Fruit fly (Drosophila melanogaster) whole organism, embryonic: ENCODE data around the gene Snr1.

Experiments used
- ATbp ChIP-seq: fragments of 200-800 bp; sonication (Bioruptor generic); optimal IDR thresholded peaks from 2 replicates; lab custom pipeline; 2017; ENCODE audit warnings: missing biosample characterization, mild to moderate bottlenecking, missing genetic modification characterization, missing genetic modification reagents
- Atf-2 ChIP-seq: fragments of 200-800 bp; sonication (Bioruptor generic); optimal IDR thresholded peaks from 2 replicates; lab custom pipeline; 2016; ENCODE audit warnings: missing biosample characterization, missing genetic modification characterization
- CG1024 ChIP-seq: fragments of 200-800 bp; sonication (Bioruptor generic); IDR thresholded peaks from 2 replicates; pipeline ENCODE4 v1.3.6; 2022; ENCODE audit warnings: missing biosample characterization, missing genetic modification characterization
- CG10654 ChIP-seq: fragments of 200-800 bp; sonication (Bioruptor generic); optimal IDR thresholded peaks from 2 replicates; lab custom pipeline; 2016; ENCODE audit warnings: missing biosample characterization, missing genetic modification characterization
- CG11093 ChIP-seq: fragments of 200-800 bp; sonication (Bioruptor generic); IDR thresholded peaks from 3 replicates; pipeline ENCODE4 v1.3.6; 2022; ENCODE audit warnings: missing biosample characterization, missing genetic modification characterization
- CG11247 ChIP-seq: fragments of 200-800 bp; sonication (Bioruptor generic); IDR thresholded peaks from 2 replicates; pipeline ENCODE4 v1.3.6; 2022; ENCODE audit warnings: missing biosample characterization, missing genetic modification characterization
- CG12071 ChIP-seq: fragments of 200-800 bp; sonication (Bioruptor generic); optimal IDR thresholded peaks from 3 replicates; lab custom pipeline; 2018; ENCODE audit warnings: missing biosample characterization, mild to moderate bottlenecking, missing genetic modification characterization
- CG14050 ChIP-seq: fragments of 200-800 bp; sonication (Bioruptor generic); IDR thresholded peaks from 3 replicates; pipeline ENCODE4 v1.3.6; 2022; ENCODE audit warnings: missing biosample characterization, missing genetic modification characterization
- CG14667 ChIP-seq: fragments of 200-800 bp; sonication (Bioruptor generic); IDR thresholded peaks from 2 replicates; pipeline ENCODE4 v1.3.6; 2022; ENCODE audit warnings: missing biosample characterization, missing genetic modification characterization
- CG15514 ChIP-seq: fragments of 200-800 bp; sonication (Bioruptor generic); optimal IDR thresholded peaks from 3 replicates; lab custom pipeline; 2017; ENCODE audit warnings: missing biosample characterization, missing genetic modification characterization, mild to moderate bottlenecking, moderate library complexity, missing genetic modification reagents
- CG1647 ChIP-seq: fragments of 200-800 bp; sonication (Bioruptor generic); optimal IDR thresholded peaks from 3 replicates; lab custom pipeline; 2016; ENCODE audit warnings: missing biosample characterization, missing genetic modification characterization
- CG17359 ChIP-seq: fragments of 200-800 bp; sonication (Bioruptor generic); optimal IDR thresholded peaks from 3 replicates; lab custom pipeline; 2018; ENCODE audit warnings: missing biosample characterization, mild to moderate bottlenecking, missing genetic modification characterization, moderate library complexity
- CG2129 ChIP-seq: fragments of 200-800 bp; sonication (Bioruptor generic); IDR thresholded peaks from 2 replicates; pipeline ENCODE4 v1.3.6; 2022; ENCODE audit warnings: missing biosample characterization, missing genetic modification characterization; ENCODE audit not compliant: partially characterized antibody
- CG3838 ChIP-seq: fragments of 200-800 bp; sonication (Bioruptor generic); optimal IDR thresholded peaks from 3 replicates; lab custom pipeline; 2016; ENCODE audit warnings: missing biosample characterization, missing genetic modification characterization
- CG4424 ChIP-seq: fragments of 200-800 bp; sonication (Bioruptor generic); optimal IDR thresholded peaks from 3 replicates; lab custom pipeline; 2016; ENCODE audit warnings: missing biosample characterization, missing genetic modification characterization
- CG4820 ChIP-seq: fragments of 200-800 bp; sonication (Bioruptor generic); optimal IDR thresholded peaks from 3 replicates; lab custom pipeline; 2016; ENCODE audit warnings: missing biosample characterization, missing genetic modification characterization
- CG7372 ChIP-seq: fragments of 200-800 bp; sonication (Bioruptor generic); IDR thresholded peaks from 2 replicates; pipeline ENCODE4 v1.3.6; 2022; ENCODE audit warnings: missing biosample characterization, missing genetic modification characterization
- CG8290 ChIP-seq, 3 experiments: fragments of 200-800 bp; sonication (Bioruptor generic); optimal IDR thresholded peaks; 2 replicates each; lab custom pipeline; 2016 to 2019; ENCODE audit warnings: missing biosample characterization in 3 of 3, missing genetic modification characterization in 3 of 3, mild to moderate bottlenecking in 2 of 3, moderate library complexity in 1 of 3
- CG9437 ChIP-seq: fragments of 200-800 bp; sonication (Bioruptor generic); optimal IDR thresholded peaks from 2 replicates; lab custom pipeline; 2018; ENCODE audit warnings: missing biosample characterization, mild to moderate bottlenecking, missing genetic modification characterization
- CG9609 ChIP-seq: fragments of 200-800 bp; sonication (Bioruptor generic); optimal IDR thresholded peaks from 3 replicates; lab custom pipeline; 2016; ENCODE audit warnings: missing biosample characterization, missing genetic modification characterization
- CG9932 ChIP-seq: fragments of 200-800 bp; sonication (Bioruptor generic); IDR thresholded peaks from 2 replicates; pipeline ENCODE4 v1.3.6; 2022; ENCODE audit warnings: missing biosample characterization, missing genetic modification characterization
- CHES-1-like ChIP-seq: fragments of 200-800 bp; sonication (Bioruptor generic); optimal IDR thresholded peaks from 2 replicates; lab custom pipeline; 2016; ENCODE audit warnings: missing biosample characterization, missing genetic modification characterization
- D ChIP-seq, 2 experiments: fragments of 200-800 bp in 1 of 2; fragments of >200 bp in 1 of 2; sonication (Bioruptor generic) in 1 of 2; optimal IDR thresholded peaks; 2 replicates in 1 of 2; 3 replicates in 1 of 2; lab custom pipeline; 2017; ENCODE audit warnings: mild to moderate bottlenecking in 1 of 2, missing biosample characterization in 1 of 2, missing genetic modification characterization in 1 of 2, missing genetic modification reagents in 1 of 2
- Dll ChIP-seq: fragments of 200-800 bp; sonication (Bioruptor generic); IDR thresholded peaks from 4 replicates; pipeline ENCODE4 v1.3.6; 2022; ENCODE audit warnings: missing biosample characterization, missing genetic modification characterization; ENCODE audit not compliant: partially characterized antibody
- Ets97D ChIP-seq: fragments of 200-800 bp; sonication (Bioruptor generic); optimal IDR thresholded peaks from 3 replicates; lab custom pipeline; 2016; ENCODE audit warnings: missing biosample characterization, missing genetic modification characterization
- GATAe ChIP-seq: fragments of 200-800 bp; sonication (Bioruptor generic); conservative IDR thresholded peaks from 2 replicates; pipeline ENCODE4 v1.3.6; 2022; ENCODE audit warnings: missing biosample characterization, missing genetic modification characterization
- H2.0 ChIP-seq: fragments of 200-800 bp; sonication (Bioruptor generic); IDR thresholded peaks from 2 replicates; pipeline ENCODE4 v1.3.6; 2022; ENCODE audit warnings: missing biosample characterization, missing genetic modification characterization
- HmgD ChIP-seq: fragments of 200-800 bp; sonication (Bioruptor generic); optimal IDR thresholded peaks from 3 replicates; lab custom pipeline; 2016; ENCODE audit warnings: missing biosample characterization, missing genetic modification characterization
- Mad ChIP-seq: fragments of 200-800 bp; sonication (Bioruptor generic); optimal IDR thresholded peaks from 2 replicates; lab custom pipeline; 2016; ENCODE audit warnings: missing biosample characterization, missing genetic modification characterization
- NK7.1 ChIP-seq: fragments of 200-800 bp; sonication (Bioruptor generic); optimal IDR thresholded peaks from 3 replicates; lab custom pipeline; 2016; ENCODE audit warnings: missing biosample characterization, missing genetic modification characterization
- Nf-YC ChIP-seq: fragments of 200-800 bp; optimal IDR thresholded peaks from 3 replicates; lab custom pipeline; 2019; ENCODE audit warnings: missing biosample characterization, mild to moderate bottlenecking, missing genetic modification characterization, moderate library complexity
- Sry-δ ChIP-seq: fragments of 200-800 bp; sonication (Bioruptor generic); optimal IDR thresholded peaks from 2 replicates; lab custom pipeline; 2016; ENCODE audit warnings: missing biosample characterization, missing genetic modification characterization
- abd-A ChIP-seq: fragments of 200-800 bp; sonication (Bioruptor generic); optimal IDR thresholded peaks from 3 replicates; lab custom pipeline; 2019; ENCODE audit warnings: missing biosample characterization, mild to moderate bottlenecking, missing genetic modification characterization, moderate library complexity
- esg ChIP-seq: fragments of 200-800 bp; sonication (Bioruptor generic); conservative IDR thresholded peaks from 2 replicates; pipeline ENCODE4 v1.3.6; 2022; ENCODE audit warnings: missing biosample characterization, missing genetic modification characterization
- exex ChIP-seq: fragments of 200-800 bp; sonication (Bioruptor generic); optimal IDR thresholded peaks from 4 replicates; lab custom pipeline; 2018; ENCODE audit warnings: missing biosample characterization, mild to moderate bottlenecking, missing genetic modification characterization, moderate library complexity
- fu2 ChIP-seq: fragments of 200-800 bp; sonication (Bioruptor generic); optimal IDR thresholded peaks from 2 replicates; lab custom pipeline; 2016; ENCODE audit warnings: missing biosample characterization, missing genetic modification characterization
- grau ChIP-seq: fragments of 200-800 bp; optimal IDR thresholded peaks from 3 replicates; lab custom pipeline; 2019; ENCODE audit warnings: missing biosample characterization, mild to moderate bottlenecking, missing genetic modification characterization, moderate library complexity
- hth ChIP-seq: fragments of >200 bp; optimal IDR thresholded peaks from 2 replicates; lab custom pipeline; 2017; ENCODE audit warnings: inconsistent platforms
- inv ChIP-seq: fragments of 200-800 bp; sonication (Bioruptor generic); IDR thresholded peaks from 2 replicates; pipeline ENCODE4 v1.3.6; 2022; ENCODE audit warnings: missing biosample characterization, missing genetic modification characterization; ENCODE audit not compliant: partially characterized antibody
- jing ChIP-seq: fragments of 200-800 bp; sonication (Bioruptor generic); optimal IDR thresholded peaks from 2 replicates; lab custom pipeline; 2018; ENCODE audit warnings: missing biosample characterization, mild to moderate bottlenecking, missing genetic modification characterization
- mam ChIP-seq: fragments of 200-800 bp; sonication (Bioruptor generic); optimal IDR thresholded peaks from 3 replicates; lab custom pipeline; 2016; ENCODE audit warnings: missing biosample characterization, missing genetic modification characterization
- mld ChIP-seq: fragments of 200-800 bp; sonication (Bioruptor generic); IDR thresholded peaks from 3 replicates; pipeline ENCODE4 v1.3.6; 2022; ENCODE audit warnings: missing biosample characterization, missing genetic modification characterization; ENCODE audit not compliant: partially characterized antibody
- odd ChIP-seq: fragments of 200-800 bp; sonication (Bioruptor generic); optimal IDR thresholded peaks from 2 replicates; lab custom pipeline; 2017; ENCODE audit warnings: missing biosample characterization, mild to moderate bottlenecking, missing genetic modification characterization
- onecut ChIP-seq: fragments of 200-800 bp; sonication (Bioruptor generic); IDR thresholded peaks from 2 replicates; pipeline ENCODE4 v1.3.6; 2022; ENCODE audit warnings: missing biosample characterization, missing genetic modification characterization
- phol ChIP-seq: fragments of 200-800 bp; sonication (Bioruptor generic); optimal IDR thresholded peaks from 3 replicates; lab custom pipeline; 2018; ENCODE audit warnings: missing biosample characterization, mild to moderate bottlenecking, missing genetic modification characterization, moderate library complexity
- pita ChIP-seq: fragments of 200-800 bp; sonication (Bioruptor generic); optimal IDR thresholded peaks from 2 replicates; lab custom pipeline; 2017; ENCODE audit warnings: missing biosample characterization, mild to moderate bottlenecking, missing genetic modification characterization
- prd ChIP-seq, 3 experiments: fragments of >200 bp in 2 of 3; fragments of 200-800 bp in 1 of 3; sonication (Bioruptor generic) in 1 of 3; optimal IDR thresholded peaks in 2 of 3; IDR thresholded peaks in 1 of 3; 2 replicates in 2 of 3; 3 replicates in 1 of 3; pipeline versions ENCODE4 v1.3.6 to Lab custom; 2017 to 2022; ENCODE audit warnings: missing biosample characterization in 1 of 3, missing genetic modification characterization in 1 of 3
- run ChIP-seq: fragments of 200-800 bp; sonication (Bioruptor generic); optimal IDR thresholded peaks from 3 replicates; lab custom pipeline; 2018; ENCODE audit warnings: missing biosample characterization, mild to moderate bottlenecking, missing genetic modification characterization
- sens-2 ChIP-seq: fragments of 200-800 bp; sonication (Bioruptor generic); IDR thresholded peaks from 2 replicates; pipeline ENCODE4 v1.3.6; 2022; ENCODE audit warnings: missing biosample characterization, missing genetic modification characterization
- trem ChIP-seq: fragments of 200-800 bp; optimal IDR thresholded peaks from 3 replicates; lab custom pipeline; 2019; ENCODE audit warnings: missing biosample characterization, mild to moderate bottlenecking, missing genetic modification characterization, moderate library complexity

The Snr1 gene

dm6 chr3R:5466875-5467274, 3.9 kb upstream of the Snr1 start, which contains the start of gene RpL35A (continued):
- peak; percentile 61 for TF ChIP-seq phol (tag; lab: Kevin White, UChicago)
- TF ChIP-seq CG9437 (GFP tag; lab: Kevin White, UChicago), result peak; percentile 44
- TF ChIP-seq hth (lab: Kevin White, UChicago), result no peak
- TF ChIP-seq jing (GFP tag; lab: Kevin White, UChicago), result no peak
- peak; percentile 57 for TF ChIP-seq grau (tag; lab: Kevin White, UChicago)
- peak; percentile 9 for TF ChIP-seq CG3838 (GFP tag; lab: Kevin White, UChicago)
- peak; percentile 50 for TF ChIP-seq NK7.1 (GFP tag; lab: Kevin White, UChicago)
- TF ChIP-seq D (optimal IDR thresholded peaks at IDR 0.05; lab: Kevin White, UChicago), result no peak
- peak; percentile 63 for TF ChIP-seq D (GFP tag; optimal IDR thresholded peaks at IDR 0.05; lab: Kevin White, UChicago)
- TF ChIP-seq CG12071, result peak; percentile 82
- peak; percentile 70 for TF ChIP-seq onecut
- TF ChIP-seq Nf-YC (tag; lab: Kevin White, UChicago), result peak; percentile 68
- no peak for TF ChIP-seq esg (GFP tag; lab: Robert Waterston, UW)
- TF ChIP-seq H2.0 (GFP tag; lab: Robert Waterston, UW), result peak; percentile 56
- TF ChIP-seq sens-2, result peak; percentile 74; the same call in 1 of the 2 replicates
- peak; percentile 99 for TF ChIP-seq Ets97D
- TF ChIP-seq CG1647, result peak; percentile 27
- no peak for TF ChIP-seq prd (optimal IDR thresholded peaks at IDR 0.05; lab: Kevin White, UChicago)
- TF ChIP-seq prd (GFP tag; IDR thresholded peaks at IDR 0.05; lab: Robert Waterston, UW), result peak; percentile 28; the same call in 1 of the 3 replicates
- peak; percentile 72 for TF ChIP-seq CHES-1-like (GFP tag; lab: Kevin White, UChicago)
- peak; percentile 59 for TF ChIP-seq CG4424
- TF ChIP-seq GATAe (GFP tag; lab: Robert Waterston, UW), result no peak
- TF ChIP-seq CG8290 (GFP tag; optimal IDR thresholded peaks at IDR 0.05; lab: Kevin White, UChicago), result peak; percentile 30
- peak; percentile 54 to 69 for TF ChIP-seq CG8290 (tag; optimal IDR thresholded peaks at IDR 0.05; lab: Kevin White, UChicago)
- no peak for TF ChIP-seq pita
- peak; percentile 26 for TF ChIP-seq exex (tag; lab: Kevin White, UChicago)
- peak; percentile 67 for TF ChIP-seq CG17359
- no peak for TF ChIP-seq CG4820 (GFP tag; lab: Kevin White, UChicago)
- TF ChIP-seq CG10654 (GFP tag; lab: Kevin White, UChicago), result peak; percentile 48
- TF ChIP-seq CG11093, result no peak
- no peak for TF ChIP-seq Dll
- peak; percentile 50 for TF ChIP-seq CG9932
- TF ChIP-seq CG11247 (GFP tag; lab: Robert Waterston, UW), result peak; percentile 57
- TF ChIP-seq mam (GFP tag; lab: Kevin White, UChicago), result peak; percentile 15
- TF ChIP-seq HmgD (GFP tag; lab: Kevin White, UChicago), result no peak
- TF ChIP-seq Mad (GFP tag; lab: Kevin White, UChicago), result peak; percentile 53
- peak; percentile 56; the same call in 1 of the 2 replicates for TF ChIP-seq CG1024 (GFP tag; lab: Robert Waterston, UW)
- TF ChIP-seq CG7372 (GFP tag; lab: Robert Waterston, UW), result no peak
- no peak for TF ChIP-seq abd-A (tag; lab: Kevin White, UChicago)
- peak; percentile 85 for TF ChIP-seq odd (GFP tag; lab: Kevin White, UChicago)
- TF ChIP-seq ATbp (GFP tag; lab: Kevin White, UChicago), result peak; percentile 67
- TF ChIP-seq CG14667 (GFP tag; lab: Robert Waterston, UW), result no peak
- peak; percentile 43 for TF ChIP-seq Sry-δ (GFP tag; lab: Kevin White, UChicago)
- TF ChIP-seq Atf-2 (GFP tag; lab: Kevin White, UChicago), result peak; percentile 17
- TF ChIP-seq fu2 (GFP tag; lab: Kevin White, UChicago), result peak; percentile 19
- no peak for TF ChIP-seq inv (GFP tag; lab: Robert Waterston, UW)
- no peak for TF ChIP-seq mld (GFP tag; lab: Robert Waterston, UW)
- TF ChIP-seq CG14050, result peak; percentile 30; the same call in 2 of the 3 replicates
- TF ChIP-seq CG15514, result peak; percentile 85
- peak; percentile 50 for TF ChIP-seq CG9609 (GFP tag; lab: Kevin White, UChicago)
- TF ChIP-seq trem (tag; lab: Kevin White, UChicago), result peak; percentile 61
- no peak for TF ChIP-seq CG2129 (GFP tag; lab: Robert Waterston, UW)
- TF ChIP-seq run, result peak; percentile 24
